Worm (Caenorhabditis elegans): ENCODE measurements around the gene cpr-6.

DNA sequence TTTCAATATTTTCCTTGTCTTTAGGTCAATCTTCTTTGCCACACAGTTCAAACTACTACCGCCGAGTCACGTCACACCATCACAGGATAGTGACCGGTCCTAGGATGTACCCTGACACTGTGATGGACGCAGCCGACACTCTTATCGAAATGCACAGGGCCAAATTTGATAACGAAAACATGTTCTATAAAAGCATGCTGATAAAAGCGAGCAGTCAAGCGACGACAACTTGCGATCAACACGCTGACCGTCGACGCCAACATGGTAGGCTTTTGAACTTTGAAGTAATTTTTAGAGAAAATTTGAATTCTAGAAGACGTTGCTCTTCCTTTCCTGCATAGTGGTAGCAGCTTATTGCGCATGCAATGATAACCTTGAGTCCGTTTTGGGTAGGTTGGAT, at the start of gene cpr-6:
- TF ChIP-seq ceh-13 (GFP tag; optimal IDR thresholded peaks at IDR 0.05) (no peak), ama-1 (optimal IDR thresholded peaks at IDR 0.05) (no peak), tbx-37 (GFP tag; conservative IDR thresholded peaks at IDR 0.05) (no peak), scrt-1 (GFP tag; IDR thresholded peaks at IDR 0.05) (no peak), flt-1 (GFP tag; IDR thresholded peaks at IDR 0.05) (no peak), aly-1 (tag; optimal IDR thresholded peaks at IDR 0.05) (no peak), sea-1 (GFP tag; conservative IDR thresholded peaks at IDR 0.05) (no peak), B0310.2 (tag; optimal IDR thresholded peaks at IDR 0.05) (no peak), ets-7 (tag; optimal IDR thresholded peaks at IDR 0.05) (no peak), hmg-4 (GFP tag; optimal IDR thresholded peaks at IDR 0.05) (no peak)

All from whole organism, early embryonic.